Fruit fly (Drosophila melanogaster) whole organism, prepupa: ENCODE results near the gene tipE.

Source experiments
- Blimp-1 ChIP-seq: fragments of 200-800 bp; sonication (Bioruptor generic); optimal IDR thresholded peaks from 3 replicates; lab custom pipeline; 2017; ENCODE audit warnings: missing biosample characterization, missing genetic modification characterization, mild to moderate bottlenecking, moderate library complexity, missing genetic modification reagents
- CG10631 ChIP-seq: fragments of 200-800 bp; sonication (Bioruptor generic); optimal IDR thresholded peaks from 2 replicates; lab custom pipeline; 2016; ENCODE audit warnings: missing biosample characterization, missing genetic modification characterization
- CG10669 ChIP-seq: fragments of 200-800 bp; sonication (Bioruptor generic); optimal IDR thresholded peaks from 3 replicates; lab custom pipeline; 2018; ENCODE audit warnings: missing biosample characterization, mild to moderate bottlenecking, missing genetic modification characterization, moderate library complexity
- CG11294 ChIP-seq: fragments of 200-800 bp; sonication (Bioruptor generic); IDR thresholded peaks from 2 replicates; pipeline ENCODE4 v1.3.6; 2022; ENCODE audit warnings: missing biosample characterization, missing genetic modification characterization
- CG11762 ChIP-seq: fragments of 200-800 bp; sonication (Bioruptor generic); optimal IDR thresholded peaks from 3 replicates; lab custom pipeline; 2016; ENCODE audit warnings: missing biosample characterization, missing genetic modification characterization; ENCODE audit not compliant: insufficient read depth
- CG11902 ChIP-seq: fragments of 200-800 bp; sonication (Bioruptor generic); optimal IDR thresholded peaks from 3 replicates; lab custom pipeline; 2016; ENCODE audit warnings: missing biosample characterization, missing genetic modification characterization
- CG15336 ChIP-seq: fragments of 200-800 bp; sonication (Bioruptor generic); IDR thresholded peaks from 2 replicates; pipeline ENCODE4 v1.3.6; 2022; ENCODE audit warnings: missing biosample characterization, missing genetic modification characterization
- CG1621 ChIP-seq: fragments of 200-800 bp; sonication (Bioruptor generic); optimal IDR thresholded peaks from 3 replicates; lab custom pipeline; 2018; ENCODE audit warnings: missing biosample characterization, mild to moderate bottlenecking, missing genetic modification characterization
- CG16779 ChIP-seq: fragments of 200-800 bp; sonication (Bioruptor generic); optimal IDR thresholded peaks from 3 replicates; lab custom pipeline; 2017; ENCODE audit warnings: missing biosample characterization, mild to moderate bottlenecking, missing genetic modification characterization
- CG3032 ChIP-seq: fragments of 200-800 bp; optimal IDR thresholded peaks from 2 replicates; lab custom pipeline; 2019; ENCODE audit warnings: missing biosample characterization, mild to moderate bottlenecking, missing genetic modification characterization, moderate library complexity
- CG32006 ChIP-seq: fragments of 200-800 bp; sonication (Bioruptor generic); optimal IDR thresholded peaks from 3 replicates; lab custom pipeline; 2017; ENCODE audit warnings: missing biosample characterization, mild to moderate bottlenecking, missing genetic modification characterization
- CG34406 ChIP-seq: fragments of 200-800 bp; sonication (Bioruptor generic); optimal IDR thresholded peaks from 3 replicates; lab custom pipeline; 2016; ENCODE audit warnings: missing biosample characterization, missing genetic modification characterization
- CG6163 ChIP-seq: fragments of 200-800 bp; sonication (Bioruptor generic); IDR thresholded peaks from 3 replicates; pipeline ENCODE4 v1.3.6; 2022; ENCODE audit warnings: missing biosample characterization, missing genetic modification characterization
- CG6792 ChIP-seq: fragments of 200-800 bp; sonication (Bioruptor generic); optimal IDR thresholded peaks from 3 replicates; lab custom pipeline; 2016; ENCODE audit warnings: missing biosample characterization, missing genetic modification characterization
- CG6808 ChIP-seq: fragments of 200-800 bp; sonication (Bioruptor generic); optimal IDR thresholded peaks from 3 replicates; lab custom pipeline; 2017; ENCODE audit warnings: missing biosample characterization, missing genetic modification characterization, mild to moderate bottlenecking, moderate library complexity, missing genetic modification reagents
- CG6854 ChIP-seq: fragments of 200-800 bp; sonication (Bioruptor generic); optimal IDR thresholded peaks from 2 replicates; lab custom pipeline; 2017; ENCODE audit warnings: missing biosample characterization, mild to moderate bottlenecking, missing genetic modification characterization
- CG7368 ChIP-seq: fragments of 200-800 bp; sonication (Bioruptor generic); optimal IDR thresholded peaks from 3 replicates; lab custom pipeline; 2016; ENCODE audit warnings: missing biosample characterization, missing genetic modification characterization
- CG8119 ChIP-seq: fragments of 200-800 bp; sonication (Bioruptor generic); IDR thresholded peaks from 3 replicates; pipeline ENCODE4 v1.3.6; 2022; ENCODE audit warnings: missing biosample characterization, missing genetic modification characterization
- CG8319 ChIP-seq: fragments of 200-800 bp; sonication (Bioruptor generic); optimal IDR thresholded peaks from 3 replicates; lab custom pipeline; 2016; ENCODE audit warnings: missing biosample characterization, missing genetic modification characterization
- CG8632 ChIP-seq: fragments of 200-800 bp; sonication (Bioruptor generic); optimal IDR thresholded peaks from 3 replicates; lab custom pipeline; 2016; ENCODE audit warnings: missing biosample characterization, missing genetic modification characterization
- CG9139 ChIP-seq: fragments of 200-800 bp; sonication (Bioruptor generic); optimal IDR thresholded peaks from 3 replicates; lab custom pipeline; 2017; ENCODE audit warnings: missing biosample characterization, mild to moderate bottlenecking, missing genetic modification characterization
- Eip75B ChIP-seq: fragments of 200-800 bp; sonication (Bioruptor generic); optimal IDR thresholded peaks from 3 replicates; lab custom pipeline; 2016; ENCODE audit warnings: missing biosample characterization, missing genetic modification characterization
- Eip78C ChIP-seq: fragments of 200-800 bp; sonication (Bioruptor generic); peaks from one replicate; lab custom pipeline; 2016; ENCODE audit warnings: missing biosample characterization, missing genetic modification characterization
- Eip93F ChIP-seq: fragments of 200-800 bp; sonication (Bioruptor generic); optimal IDR thresholded peaks from 2 replicates; lab custom pipeline; 2016; ENCODE audit warnings: missing biosample characterization, mild to moderate bottlenecking, missing genetic modification characterization
- Ets96B ChIP-seq: fragments of 200-800 bp; optimal IDR thresholded peaks from 2 replicates; lab custom pipeline; 2019; ENCODE audit warnings: missing biosample characterization, mild to moderate bottlenecking, missing genetic modification characterization, moderate library complexity
- Gug ChIP-seq: fragments of 200-800 bp; sonication (Bioruptor generic); IDR thresholded peaks from 2 replicates; pipeline ENCODE4 v1.3.6; 2022; ENCODE audit warnings: missing biosample characterization, missing genetic modification characterization
- Hr38 ChIP-seq: sonication (Bioruptor generic); optimal IDR thresholded peaks from 2 replicates; lab custom pipeline; 2016; ENCODE audit warnings: missing biosample characterization, missing genetic modification characterization
- Hr39 ChIP-seq: fragments of 200-800 bp; sonication (Bioruptor generic); optimal IDR thresholded peaks from 2 replicates; lab custom pipeline; 2016; ENCODE audit warnings: missing biosample characterization, missing genetic modification characterization
- Hr4 ChIP-seq: fragments of 200-800 bp; sonication (Bioruptor generic); optimal IDR thresholded peaks from 3 replicates; lab custom pipeline; 2016; ENCODE audit warnings: missing biosample characterization, missing genetic modification characterization
- Lpt ChIP-seq: fragments of 200-800 bp; sonication (Bioruptor generic); optimal IDR thresholded peaks from 3 replicates; lab custom pipeline; 2016; ENCODE audit warnings: missing biosample characterization, missing genetic modification characterization
- Met ChIP-seq: fragments of 200-800 bp; sonication (Bioruptor generic); optimal IDR thresholded peaks from 3 replicates; lab custom pipeline; 2016; ENCODE audit warnings: missing biosample characterization, missing genetic modification characterization
- OdsH ChIP-seq: fragments of 200-800 bp; sonication (Bioruptor generic); optimal IDR thresholded peaks from 3 replicates; lab custom pipeline; 2016; ENCODE audit warnings: missing biosample characterization, missing genetic modification characterization
- Smox ChIP-seq: fragments of 200-800 bp; sonication (Bioruptor generic); optimal IDR thresholded peaks from 3 replicates; lab custom pipeline; 2016; ENCODE audit warnings: missing biosample characterization, missing genetic modification characterization
- Sox102F ChIP-seq: fragments of 200-800 bp; sonication (Bioruptor generic); optimal IDR thresholded peaks from 2 replicates; lab custom pipeline; 2016; ENCODE audit warnings: missing biosample characterization, mild to moderate bottlenecking, missing genetic modification characterization
- Sox15 ChIP-seq: fragments of 200-800 bp; sonication (Bioruptor generic); optimal IDR thresholded peaks from 3 replicates; lab custom pipeline; 2016; ENCODE audit warnings: missing biosample characterization, missing genetic modification characterization
- achi ChIP-seq: fragments of 200-800 bp; sonication (Bioruptor generic); optimal IDR thresholded peaks from 3 replicates; lab custom pipeline; 2016; ENCODE audit warnings: missing biosample characterization, missing genetic modification characterization
- acj6 ChIP-seq: fragments of 200-800 bp; sonication (Bioruptor generic); optimal IDR thresholded peaks from 3 replicates; lab custom pipeline; 2016; ENCODE audit warnings: missing biosample characterization, missing genetic modification characterization
- cyc ChIP-seq: fragments of 200-800 bp; sonication (Bioruptor generic); optimal IDR thresholded peaks from 3 replicates; lab custom pipeline; 2016; ENCODE audit warnings: missing biosample characterization, missing genetic modification characterization
- dac ChIP-seq: fragments of 200-800 bp; sonication (Bioruptor generic); optimal IDR thresholded peaks from 2 replicates; lab custom pipeline; 2017; ENCODE audit warnings: missing biosample characterization, mild to moderate bottlenecking, missing genetic modification characterization
- dsx ChIP-seq: fragments of 200-800 bp; optimal IDR thresholded peaks from 3 replicates; lab custom pipeline; 2019; ENCODE audit warnings: missing biosample characterization, mild to moderate bottlenecking, missing genetic modification characterization, moderate library complexity; ENCODE audit not compliant: poor library complexity, severe bottlenecking
- eg ChIP-seq: fragments of 200-800 bp; sonication (Bioruptor generic); IDR thresholded peaks from 3 replicates; pipeline ENCODE4 v1.3.6; 2022; ENCODE audit warnings: missing biosample characterization, missing genetic modification characterization
- esn ChIP-seq: fragments of 200-800 bp; sonication (Bioruptor generic); optimal IDR thresholded peaks from 2 replicates; lab custom pipeline; 2016; ENCODE audit warnings: missing biosample characterization, mild to moderate bottlenecking, missing genetic modification characterization, moderate library complexity
- fd59A ChIP-seq: fragments of 200-800 bp; sonication (Bioruptor generic); optimal IDR thresholded peaks from 2 replicates; lab custom pipeline; 2017; ENCODE audit warnings: missing biosample characterization, mild to moderate bottlenecking, missing genetic modification characterization, missing genetic modification reagents
- lz ChIP-seq: fragments of 200-800 bp; sonication (Bioruptor generic); optimal IDR thresholded peaks from 3 replicates; lab custom pipeline; 2016; ENCODE audit warnings: missing biosample characterization, missing genetic modification characterization
- net ChIP-seq: fragments of 200-800 bp; sonication (Bioruptor generic); optimal IDR thresholded peaks from 3 replicates; lab custom pipeline; 2016; ENCODE audit warnings: missing biosample characterization, missing genetic modification characterization
- pdm3 ChIP-seq: fragments of 200-800 bp; sonication (Bioruptor generic); optimal IDR thresholded peaks from 3 replicates; lab custom pipeline; 2016; ENCODE audit warnings: missing biosample characterization, missing genetic modification characterization
- salr ChIP-seq, 2 experiments: fragments of 200-800 bp; sonication (Bioruptor generic); optimal IDR thresholded peaks; 3 replicates each; lab custom pipeline; 2016 to 2018; ENCODE audit warnings: missing biosample characterization in 2 of 2, missing genetic modification characterization in 2 of 2, mild to moderate bottlenecking in 1 of 2
- spab ChIP-seq: fragments of 200-800 bp; sonication (Bioruptor generic); optimal IDR thresholded peaks from 2 replicates; lab custom pipeline; 2017; ENCODE audit warnings: missing biosample characterization, mild to moderate bottlenecking, missing genetic modification characterization, missing genetic modification reagents
- ss ChIP-seq, 2 experiments: fragments of 200-800 bp; sonication (Bioruptor generic); optimal IDR thresholded peaks; 2 replicates in 1 of 2; 3 replicates in 1 of 2; lab custom pipeline; 2017 to 2018; ENCODE audit warnings: mild to moderate bottlenecking in 2 of 2, missing biosample characterization in 2 of 2, missing genetic modification characterization in 2 of 2, moderate library complexity in 1 of 2
- svp ChIP-seq: fragments of 200-800 bp; sonication (Bioruptor generic); peaks from one replicate; lab custom pipeline; 2016; ENCODE audit warnings: missing biosample characterization, missing genetic modification characterization
- topi ChIP-seq: fragments of 200-800 bp; sonication (Bioruptor generic); optimal IDR thresholded peaks from 3 replicates; lab custom pipeline; 2016; ENCODE audit warnings: missing biosample characterization, missing genetic modification characterization
- vri ChIP-seq: fragments of 200-800 bp; sonication (Bioruptor generic); optimal IDR thresholded peaks from 3 replicates; lab custom pipeline; 2016; ENCODE audit warnings: missing biosample characterization, mild to moderate bottlenecking, missing genetic modification characterization

The tipE gene

dm6 chr3L:4158361-4158760 lies 29.9 kb upstream of the tipE start:
- TF ChIP-seq pdm3 (GFP tag; lab: Kevin White, UChicago): peak; percentile 46
- peak; percentile 61 for TF ChIP-seq Eip75B (GFP tag; lab: Kevin White, UChicago)
- TF ChIP-seq topi (GFP tag; lab: Kevin White, UChicago): peak; percentile 70
- TF ChIP-seq Blimp-1 (GFP tag; lab: Kevin White, UChicago): no peak
- peak; percentile 48 for TF ChIP-seq CG6792 (GFP tag; lab: Kevin White, UChicago)
- peak; percentile 77 for TF ChIP-seq CG6163 (GFP tag; lab: Robert Waterston, UW)
- no peak for TF ChIP-seq Eip93F
- TF ChIP-seq CG1621: peak; percentile 68
- peak; percentile 72 for TF ChIP-seq spab (GFP tag; lab: Kevin White, UChicago)
- peak; percentile 50 for TF ChIP-seq Sox102F
- peak; percentile 63 for TF ChIP-seq cyc (GFP tag; lab: Kevin White, UChicago)
- TF ChIP-seq dac (GFP tag; lab: Kevin White, UChicago): no peak
- TF ChIP-seq CG3032: peak; percentile 75
- no peak; the same call in 1 of the 2 replicates for TF ChIP-seq CG15336
- TF ChIP-seq Gug (GFP tag; lab: Robert Waterston, UW): 0 out of 2 replicates have a peak, but pooled peaks have one; percentile 35
- peak; percentile 78 for TF ChIP-seq svp (GFP tag; lab: Kevin White, UChicago)
- TF ChIP-seq Ets96B: peak; percentile 78
- peak; percentile 36 for TF ChIP-seq vri (GFP tag; lab: Kevin White, UChicago)
- peak; percentile 67 for TF ChIP-seq acj6 (GFP tag; lab: Kevin White, UChicago)
- TF ChIP-seq CG32006: peak; percentile 60
- 0 out of 3 replicates have a peak, but pooled peaks have one; percentile 34 for TF ChIP-seq CG8119 (GFP tag; lab: Robert Waterston, UW)
- TF ChIP-seq Hr39 (GFP tag; lab: Kevin White, UChicago): peak; percentile 54
- TF ChIP-seq fd59A: peak; percentile 62
- peak; percentile 36 for TF ChIP-seq net (GFP tag; lab: Kevin White, UChicago)
- no peak for TF ChIP-seq Hr38 (GFP tag; lab: Kevin White, UChicago)
- TF ChIP-seq CG9139 (GFP tag; lab: Kevin White, UChicago): peak; percentile 52
- peak; percentile 19 for TF ChIP-seq CG8319 (GFP tag; lab: Kevin White, UChicago)
- peak; percentile 67 for TF ChIP-seq CG34406 (GFP tag; lab: Kevin White, UChicago)
- TF ChIP-seq dsx: peak; percentile 63
- TF ChIP-seq CG8632 (GFP tag; lab: Kevin White, UChicago): peak; percentile 60
- TF ChIP-seq eg (GFP tag; lab: Robert Waterston, UW): peak; percentile 40; the same call in 2 of the 3 replicates
- TF ChIP-seq Hr4: peak; percentile 29
- peak; percentile 44 for TF ChIP-seq CG11762
- peak; percentile 67 for TF ChIP-seq CG10669 (GFP tag; lab: Kevin White, UChicago)
- TF ChIP-seq ss (GFP tag; optimal IDR thresholded peaks at IDR 0.05; lab: Kevin White, UChicago): peak; percentile 62 to 68
- TF ChIP-seq Sox15 (GFP tag; lab: Kevin White, UChicago): peak; percentile 35
- TF ChIP-seq Met: peak; percentile 65
- TF ChIP-seq esn (GFP tag; lab: Kevin White, UChicago): peak; percentile 66
- peak; percentile 79 for TF ChIP-seq CG6808
- TF ChIP-seq OdsH (GFP tag; lab: Kevin White, UChicago): peak; percentile 65
- TF ChIP-seq CG11902 (GFP tag; lab: Kevin White, UChicago): peak; percentile 38
- TF ChIP-seq CG11294 (GFP tag; lab: Robert Waterston, UW): no peak
- TF ChIP-seq CG16779 (tag; lab: Kevin White, UChicago): peak; percentile 11
- TF ChIP-seq Smox (GFP tag; lab: Kevin White, UChicago): peak; percentile 48
- TF ChIP-seq salr (GFP tag; optimal IDR thresholded peaks at IDR 0.05; lab: Kevin White, UChicago): peak in 1 of 2 experiments; percentile 63
- TF ChIP-seq Eip78C (GFP tag; lab: Kevin White, UChicago): peak; percentile 91
- TF ChIP-seq achi (GFP tag; lab: Kevin White, UChicago): peak; percentile 67
- peak; percentile 14 for TF ChIP-seq Lpt (GFP tag; lab: Kevin White, UChicago)
- TF ChIP-seq CG7368: peak; percentile 45
- TF ChIP-seq lz (GFP tag; lab: Kevin White, UChicago): peak; percentile 57
- TF ChIP-seq CG10631 (GFP tag; lab: Kevin White, UChicago): peak; percentile 67
- TF ChIP-seq CG6854: peak; percentile 28
